Worm (Caenorhabditis elegans): ENCODE measurements around the gene Y50D4A.4.

The Y50D4A.4 gene

ce11 chrV:1220509-1220908, 24.6 kb upstream of the Y50D4A.4 start, which contains the start of gene Y50D4A.10:
Gene Y50D4A.10 (minus strand): TSS chrV:1220565.
- TF ChIP-seq bed-1 (GFP tag; IDR thresholded peaks at IDR 0.05) (no peak), ztf-18 (tag; optimal IDR thresholded peaks at IDR 0.05) (no peak), madf-3 (GFP tag; IDR thresholded peaks at IDR 0.05) (no peak), pbrm-1 (GFP tag; IDR thresholded peaks at IDR 0.05) (no peak), Y67H2A.10 (GFP tag; conservative IDR thresholded peaks at IDR 0.05) (no peak), ceh-27 (GFP tag; optimal IDR thresholded peaks at IDR 0.05) (no peak), ztf-3 (GFP tag; optimal IDR thresholded peaks at IDR 0.05) (no peak), xnd-1 (tag; optimal IDR thresholded peaks at IDR 0.05) (no peak), ztf-28 (GFP tag; IDR thresholded peaks at IDR 0.05) (no peak), madf-8 (GFP tag; conservative IDR thresholded peaks at IDR 0.05) (no peak), egrh-3 (GFP tag; IDR thresholded peaks at IDR 0.05) (no peak), aptf-2 (GFP tag; conservative IDR thresholded peaks at IDR 0.05) (no peak), lir-1 (GFP tag; conservative IDR thresholded peaks at IDR 0.05) (no peak), ekl-4 (GFP tag; IDR thresholded peaks at IDR 0.05) (no peak), B0035.1 (tag; optimal IDR thresholded peaks at IDR 0.05) (no peak), sdz-38 (tag; optimal IDR thresholded peaks at IDR 0.05) (no peak), nhr-27 (tag; optimal IDR thresholded peaks at IDR 0.05) (no peak)

DNA sequence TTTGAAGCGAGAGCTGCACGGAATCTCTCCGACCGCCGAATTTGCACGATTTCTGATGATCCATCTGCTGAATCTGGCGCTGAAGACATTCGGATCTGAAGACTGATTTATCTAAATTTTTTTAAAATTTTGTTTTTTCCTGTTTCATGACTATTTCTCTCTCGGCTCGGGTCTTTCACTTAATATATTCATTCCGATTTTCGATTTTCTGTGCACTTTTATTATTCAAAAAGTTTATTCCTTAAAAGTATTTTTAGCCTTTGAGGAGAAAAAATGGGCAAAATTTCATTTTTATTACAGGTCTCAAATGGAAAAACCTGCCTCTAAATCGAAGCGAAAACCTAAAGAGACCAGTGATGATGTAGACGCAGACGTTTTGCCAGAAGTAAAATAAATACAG, 11.7 kb upstream of the Y50D4A.4 start, which contains the start of gene Y50D4A.1:
TSS of gene Y50D4A.1 (plus strand) at position 301 of the 400 bp plus-strand sequence.
- TF ChIP-seq pha-4 (tag; optimal IDR thresholded peaks at IDR 0.05) (no peak), cebp-1 (GFP tag; IDR thresholded peaks at IDR 0.05) (no peak), cebp-1 (tag; optimal IDR thresholded peaks at IDR 0.05) (no peak), B0035.1 (tag; optimal IDR thresholded peaks at IDR 0.05) (no peak), egl-44 (GFP tag; IDR thresholded peaks at IDR 0.05) (no peak), unc-62 (GFP tag; optimal IDR thresholded peaks at IDR 0.05) (no peak)

DNA sequence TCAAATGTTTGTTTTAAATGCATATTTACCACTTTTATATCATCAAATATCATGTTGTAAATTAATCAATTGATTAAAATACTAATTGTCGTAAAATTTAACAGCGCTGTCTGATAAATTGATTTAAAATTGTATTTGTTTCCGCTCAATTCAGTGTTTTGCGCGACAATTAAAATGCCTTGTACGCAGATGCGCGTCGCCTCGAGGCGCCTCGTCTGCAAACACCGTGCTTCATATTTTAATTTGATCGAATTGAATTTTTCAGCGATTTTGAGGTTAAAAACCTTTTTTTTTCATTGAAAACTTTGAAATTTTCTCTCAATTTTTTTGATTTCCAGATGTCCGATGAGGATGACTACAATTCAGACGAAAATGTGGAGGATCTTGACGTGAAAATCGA, 11.0 kb upstream of the Y50D4A.4 start, which contains the start of gene Y50D4A.5:
TSS of gene Y50D4A.5 (plus strand) at position 337 of the 400 bp plus-strand sequence.
- TF ChIP-seq lsy-27 (tag; optimal IDR thresholded peaks at IDR 0.05; ENCODE audit: borderline replicate concordance, insufficient read depth), result no peak
- no peak for TF ChIP-seq Y53F4B.3 (GFP tag; IDR thresholded peaks at IDR 0.05)
- peak; percentile 58; the same call in 1 of the 2 replicates for TF ChIP-seq madf-6 (GFP tag; IDR thresholded peaks at IDR 0.05)
- no peak for TF ChIP-seq F57C9.4 (tag; optimal IDR thresholded peaks at IDR 0.05)
- TF ChIP-seq attf-3 (GFP tag; conservative IDR thresholded peaks at IDR 0.05), result peak; percentile 71
- TF ChIP-seq nhr-120 (GFP tag; IDR thresholded peaks at IDR 0.05), result no peak
- no peak; the same call in none of the 2 replicates for TF ChIP-seq madf-8 (GFP tag; conservative IDR thresholded peaks at IDR 0.05)
- TF ChIP-seq bed-1 (GFP tag; IDR thresholded peaks at IDR 0.05), result no peak
- no peak for TF ChIP-seq F37B4.10 (GFP tag; IDR thresholded peaks at IDR 0.05)
- TF ChIP-seq ztf-26 (tag; optimal IDR thresholded peaks at IDR 0.05), result no peak
- no peak for TF ChIP-seq chd-7 (tag; optimal IDR thresholded peaks at IDR 0.05)
- no peak for TF ChIP-seq Y67H2A.10 (GFP tag; conservative IDR thresholded peaks at IDR 0.05)
- TF ChIP-seq C17E4.6 (GFP tag; IDR thresholded peaks at IDR 0.05), result no peak
- no peak for TF ChIP-seq athp-1 (tag; optimal IDR thresholded peaks at IDR 0.05)
- TF ChIP-seq xnd-1 (tag; optimal IDR thresholded peaks at IDR 0.05), result peak; percentile 4
- no peak for TF ChIP-seq madf-3 (GFP tag; IDR thresholded peaks at IDR 0.05)
- peak; percentile 4 for TF ChIP-seq attf-5 (GFP tag; optimal IDR thresholded peaks at IDR 0.05)
- TF ChIP-seq K12H6.12 (tag; optimal IDR thresholded peaks at IDR 0.05), result no peak
- no peak for TF ChIP-seq Y53G8AR.9 (GFP tag; conservative IDR thresholded peaks at IDR 0.05)
- no peak for TF ChIP-seq tbx-9 (tag; optimal IDR thresholded peaks at IDR 0.05; ENCODE audit: borderline replicate concordance)
- TF ChIP-seq dpff-1 (tag; optimal IDR thresholded peaks at IDR 0.05), result no peak
- TF ChIP-seq let-526 (GFP tag; IDR thresholded peaks at IDR 0.05), result no peak
- TF ChIP-seq efl-1 (GFP tag; optimal IDR thresholded peaks at IDR 0.05), result peak; percentile 28
- TF ChIP-seq mcd-1 (GFP tag; IDR thresholded peaks at IDR 0.05), result peak; percentile 57
- TF ChIP-seq ztf-18 (tag; optimal IDR thresholded peaks at IDR 0.05), result no peak
- no peak for TF ChIP-seq attf-6 (GFP tag; IDR thresholded peaks at IDR 0.05)
- no peak for TF ChIP-seq rec-8 (tag; optimal IDR thresholded peaks at IDR 0.05)
- TF ChIP-seq egl-44 (GFP tag; IDR thresholded peaks at IDR 0.05), result no peak
- no peak for TF ChIP-seq ama-1 (optimal IDR thresholded peaks at IDR 0.05)
- TF ChIP-seq ama-1 (GFP tag; optimal IDR thresholded peaks at IDR 0.05), result no peak
- peak; percentile 38 for TF ChIP-seq lin-54 (GFP tag; optimal IDR thresholded peaks at IDR 0.05)

Data from whole organism, young adult.